Worm (Caenorhabditis elegans) whole organism, midembryonic: Measurements from ENCODE around the gene suex-1.

Source experiments
- flt-1 ChIP-seq: fragments of 200-800 bp; sonication (Bioruptor generic); IDR thresholded peaks from 2 replicates; pipeline ENCODE4 v1.3.6; 2022; ENCODE audit warnings: missing genetic modification characterization, missing compliant biosample characterization
- klf-2 ChIP-seq: fragments of 200-800 bp; sonication (Bioruptor generic); conservative IDR thresholded peaks from 2 replicates; pipeline ENCODE4 v1.3.6; 2022; ENCODE audit warnings: missing genetic modification reagents, missing genetic modification characterization, missing compliant biosample characterization

ce11 chrII:5487844-5488243 is 10.2 kb downstream of the suex-1 start, which contains the start of gene nep-5:
- no peak for TF ChIP-seq klf-2 (GFP tag; lab: Robert Waterston, UW)
- TF ChIP-seq flt-1 (GFP tag; lab: Robert Waterston, UW): no peak
